Worm (Caenorhabditis elegans) whole organism, L1 larva: ENCODE results near the gene F09C8.1.

Source experiments
- C04F5.9 ChIP-seq: sonication (generic microtip); optimal IDR thresholded peaks from 2 replicates; lab custom pipeline; 2016; ENCODE audit warnings: missing genetic modification characterization, missing compliant biosample characterization
- C16A3.4 ChIP-seq: fragments of 150-350 bp; optimal IDR thresholded peaks from 2 replicates; lab custom pipeline; 2014; ENCODE audit warnings: missing biosample characterization, missing genetic modification characterization
- C34B4.2 ChIP-seq: sonication (generic microtip); optimal IDR thresholded peaks from 2 replicates; lab custom pipeline; 2017; ENCODE audit warnings: mild to moderate bottlenecking, missing genetic modification characterization, missing compliant biosample characterization
- aha-1 ChIP-seq: fragments of 150-350 bp; optimal IDR thresholded peaks from 2 replicates; lab custom pipeline; 2014; ENCODE audit warnings: missing biosample characterization, missing genetic modification characterization
- aly-2 ChIP-seq: fragments of 150-350 bp; optimal IDR thresholded peaks from 2 replicates; lab custom pipeline; 2014; ENCODE audit warnings: missing biosample characterization, missing genetic modification characterization
- ceh-63 ChIP-seq: fragments of 200-800 bp; sonication (Bioruptor generic); optimal IDR thresholded peaks from 2 replicates; lab custom pipeline; 2018; ENCODE audit warnings: mild to moderate bottlenecking, missing genetic modification characterization, missing compliant biosample characterization
- ceh-82 ChIP-seq, 3 experiments: fragments of 150-350 bp in 1 of 3; sonication (generic microtip) in 2 of 3; optimal IDR thresholded peaks; 2 replicates each; lab custom pipeline; 2014 to 2017; ENCODE audit warnings: missing biosample characterization in 3 of 3, missing genetic modification characterization in 3 of 3
- ceh-90 ChIP-seq: sonication (generic microtip); optimal IDR thresholded peaks from 2 replicates; lab custom pipeline; 2016; ENCODE audit warnings: missing genetic modification characterization, missing compliant biosample characterization
- dsc-1 ChIP-seq: sonication (generic microtip); optimal IDR thresholded peaks from 2 replicates; lab custom pipeline; 2016; ENCODE audit warnings: mild to moderate bottlenecking, missing genetic modification characterization, missing compliant biosample characterization
- efl-1 ChIP-seq, 4 experiments: fragments of 150-350 bp; optimal IDR thresholded peaks in 3 of 4; peaks in 1 of 4; 1 replicate in 1 of 4; 2 replicates in 3 of 4; lab custom pipeline; 2014; ENCODE audit warnings: missing biosample characterization in 2 of 4, missing genetic modification characterization in 2 of 4, missing genetic modification reagents in 2 of 4
- egl-13 ChIP-seq: sonication (generic microtip); optimal IDR thresholded peaks from 2 replicates; lab custom pipeline; 2016; ENCODE audit warnings: missing genotype, missing genetic modification reagents, missing genetic modification characterization, missing compliant biosample characterization
- elt-3 ChIP-seq, 6 experiments: fragments of 150-350 bp in 1 of 6; sonication (generic microtip); optimal IDR thresholded peaks; 2 replicates each; lab custom pipeline; 2017 to 2018; ENCODE audit warnings: missing biosample characterization in 6 of 6, missing genetic modification characterization in 6 of 6, inconsistent platforms in 1 of 6
- fos-1 ChIP-seq: fragments of 150-350 bp; optimal IDR thresholded peaks from 2 replicates; lab custom pipeline; 2014; ENCODE audit warnings: missing biosample characterization, missing genetic modification characterization
- hpl-2 ChIP-seq: fragments of 150-350 bp; optimal IDR thresholded peaks from 2 replicates; lab custom pipeline; 2014; ENCODE audit warnings: missing biosample characterization, missing genetic modification reagents, missing genetic modification characterization
- isw-1 ChIP-seq: fragments of 200-800 bp; sonication (Bioruptor generic); IDR thresholded peaks from 2 replicates; pipeline ENCODE4 v1.3.6; 2022; ENCODE audit warnings: missing genetic modification characterization, missing compliant biosample characterization
- jun-1 ChIP-seq: fragments of 150-350 bp; optimal IDR thresholded peaks from 2 replicates; lab custom pipeline; 2014; ENCODE audit warnings: missing biosample characterization, missing genetic modification reagents, missing genetic modification characterization
- lin-13 ChIP-seq: fragments of 150-350 bp; optimal IDR thresholded peaks from 2 replicates; lab custom pipeline; 2014; ENCODE audit warnings: missing biosample characterization, missing genetic modification reagents, missing genetic modification characterization
- lin-14 ChIP-seq: fragments of 200-800 bp; sonication (Bioruptor generic); optimal IDR thresholded peaks from 2 replicates; lab custom pipeline; 2018; ENCODE audit warnings: mild to moderate bottlenecking, missing genetic modification characterization, moderate library complexity, missing compliant biosample characterization
- lin-15B ChIP-seq: fragments of 150-350 bp; sonication (generic microtip); optimal IDR thresholded peaks from 3 replicates; lab custom pipeline; 2014; ENCODE audit warnings: missing biosample characterization, missing genetic modification characterization
- lin-35 ChIP-seq, 2 experiments: fragments of 150-350 bp; optimal IDR thresholded peaks; 2 replicates each; lab custom pipeline; 2014; ENCODE audit warnings: missing biosample characterization in 2 of 2, missing genetic modification characterization in 2 of 2, missing genetic modification reagents in 2 of 2
- lir-3 ChIP-seq: sonication (generic microtip); optimal IDR thresholded peaks from 2 replicates; lab custom pipeline; 2016; ENCODE audit warnings: mild to moderate bottlenecking, missing genetic modification characterization, moderate library complexity, missing compliant biosample characterization; ENCODE audit not compliant: poor library complexity
- lsy-2 ChIP-seq, 2 experiments: fragments of 150-350 bp; optimal IDR thresholded peaks; 2 replicates each; lab custom pipeline; 2014; ENCODE audit warnings: missing biosample characterization in 2 of 2, missing genetic modification characterization in 2 of 2
- mef-2 ChIP-seq: fragments of 150-350 bp; optimal IDR thresholded peaks from 2 replicates; lab custom pipeline; 2014; ENCODE audit warnings: missing biosample characterization, missing genetic modification characterization
- nhr-11 ChIP-seq: fragments of 150-350 bp; optimal IDR thresholded peaks from 2 replicates; lab custom pipeline; 2014; ENCODE audit warnings: missing biosample characterization, missing genetic modification characterization
- nhr-12 ChIP-seq: sonication (generic microtip); optimal IDR thresholded peaks from 2 replicates; lab custom pipeline; 2017; ENCODE audit warnings: missing biosample characterization, missing genetic modification characterization
- nhr-19 ChIP-seq: fragments of 200-800 bp; sonication (Bioruptor generic); conservative IDR thresholded peaks from 2 replicates; pipeline ENCODE4 v1.3.6; 2022; ENCODE audit warnings: missing genetic modification characterization, missing compliant biosample characterization
- nhr-47 ChIP-seq: sonication (generic microtip); optimal IDR thresholded peaks from 2 replicates; lab custom pipeline; 2016; ENCODE audit warnings: mild to moderate bottlenecking, missing genetic modification characterization, moderate library complexity, missing compliant biosample characterization
- nhr-71 ChIP-seq: sonication (generic microtip); optimal IDR thresholded peaks from 2 replicates; lab custom pipeline; 2016; ENCODE audit warnings: mild to moderate bottlenecking, missing genetic modification characterization, moderate library complexity, missing compliant biosample characterization
- nhr-76 ChIP-seq: sonication (generic microtip); optimal IDR thresholded peaks from 2 replicates; lab custom pipeline; 2017; ENCODE audit warnings: missing biosample characterization, missing genetic modification characterization
- nhr-77 ChIP-seq: fragments of 150-350 bp; optimal IDR thresholded peaks from 2 replicates; lab custom pipeline; 2014; ENCODE audit warnings: missing biosample characterization, missing genetic modification characterization
- nhr-84 ChIP-seq: sonication (generic microtip); optimal IDR thresholded peaks from 2 replicates; lab custom pipeline; 2017; ENCODE audit warnings: missing biosample characterization, missing genetic modification characterization
- nhr-85 ChIP-seq: sonication (generic microtip); peaks from one replicate; lab custom pipeline; 2016; ENCODE audit warnings: missing genetic modification characterization, inconsistent platforms, missing compliant biosample characterization
- pax-3 ChIP-seq: fragments of 200-800 bp; sonication (Bioruptor generic); optimal IDR thresholded peaks from 2 replicates; lab custom pipeline; 2018; ENCODE audit warnings: mild to moderate bottlenecking, missing genetic modification characterization, moderate library complexity, missing compliant biosample characterization
- pqm-1 ChIP-seq: sonication (generic microtip); optimal IDR thresholded peaks from 3 replicates; lab custom pipeline; 2017; ENCODE audit warnings: missing biosample characterization, missing genetic modification characterization
- rnt-1 ChIP-seq: sonication (generic microtip); optimal IDR thresholded peaks from 2 replicates; lab custom pipeline; 2016; ENCODE audit warnings: mild to moderate bottlenecking, missing genetic modification characterization, moderate library complexity, missing compliant biosample characterization
- skn-1 ChIP-seq: fragments of 150-350 bp; optimal IDR thresholded peaks from 2 replicates; lab custom pipeline; 2014; ENCODE audit warnings: missing biosample characterization, missing genetic modification characterization
- swsn-7 ChIP-seq: sonication (generic microtip); optimal IDR thresholded peaks from 2 replicates; lab custom pipeline; 2016; ENCODE audit warnings: missing genetic modification characterization, missing compliant biosample characterization
- tbx-2 ChIP-seq: sonication (generic microtip); optimal IDR thresholded peaks from 2 replicates; lab custom pipeline; 2016; ENCODE audit warnings: missing genetic modification characterization, missing compliant biosample characterization
- tlp-1 ChIP-seq: fragments of 150-350 bp; optimal IDR thresholded peaks from 2 replicates; lab custom pipeline; 2014; ENCODE audit warnings: missing biosample characterization, missing genetic modification characterization
- unc-30 ChIP-seq: sonication (generic microtip); optimal IDR thresholded peaks from 2 replicates; lab custom pipeline; 2017; ENCODE audit warnings: missing biosample characterization, missing genetic modification characterization
- unc-86 ChIP-seq: sonication (generic microtip); optimal IDR thresholded peaks from 2 replicates; lab custom pipeline; 2016; ENCODE audit warnings: missing genetic modification characterization, missing compliant biosample characterization
- vab-15 ChIP-seq: sonication (generic microtip); optimal IDR thresholded peaks from 2 replicates; lab custom pipeline; 2017; ENCODE audit warnings: missing genotype, mild to moderate bottlenecking, missing genetic modification characterization, missing compliant biosample characterization
- xbp-1 ChIP-seq: sonication (generic microtip); optimal IDR thresholded peaks from 2 replicates; lab custom pipeline; 2016; ENCODE audit warnings: missing genetic modification characterization, missing compliant biosample characterization
- zag-1 ChIP-seq: fragments of 150-350 bp; optimal IDR thresholded peaks from 2 replicates; lab custom pipeline; 2014; ENCODE audit warnings: missing biosample characterization, missing genetic modification characterization

F09C8.1 gene

ce11 chrX:16143853-16144252 is 19.5 kb downstream of the F09C8.1 start (continued):
- TF ChIP-seq unc-30 (tag; lab: Kevin White, UChicago) (no peak), C04F5.9 (no peak), mef-2 (tag; lab: Kevin White, UChicago) (no peak), nhr-71 (no peak), dsc-1 (tag; lab: Kevin White, UChicago) (no peak), nhr-47 (no peak), elt-3 (tag; optimal IDR thresholded peaks at IDR 0.05; lab: Kevin White, UChicago) (no peak), egl-13 (no peak), aha-1 (no peak), lin-13 (GFP tag; lab: Kevin White, UChicago) (no peak), nhr-76 (tag; lab: Kevin White, UChicago) (no peak), jun-1 (tag; lab: Kevin White, UChicago) (no peak), nhr-77 (no peak), lin-35 (GFP tag; optimal IDR thresholded peaks at IDR 0.05; lab: Kevin White, UChicago) (no peak), rnt-1 (tag; lab: Kevin White, UChicago) (peak; percentile 4), ceh-63 (no peak), aly-2 (tag; lab: Kevin White, UChicago) (no peak), fos-1 (tag; lab: Kevin White, UChicago) (no peak), swsn-7 (tag; lab: Kevin White, UChicago) (no peak), tbx-2 (no peak), pqm-1 (no peak), pax-3 (tag; lab: Kevin White, UChicago) (no peak), C16A3.4 (tag; lab: Kevin White, UChicago) (no peak), nhr-84 (tag; lab: Kevin White, UChicago) (no peak), vab-15 (no peak), ceh-90 (tag; lab: Kevin White, UChicago) (no peak), efl-1 (optimal IDR thresholded peaks at IDR 0.05; lab: Kevin White, UChicago) (no peak), efl-1 (GFP tag; optimal IDR thresholded peaks at IDR 0.05 in 1 of 2; lab: Kevin White, UChicago) (peak in 1 of 2 experiments; percentile 82), zag-1 (tag; lab: Kevin White, UChicago) (no peak), nhr-12 (tag; lab: Kevin White, UChicago) (no peak), nhr-85 (peak; percentile 75)

- TF ChIP-seq efl-1 (optimal IDR thresholded peaks at IDR 0.05; lab: Kevin White, UChicago) (no peak), efl-1 (GFP tag; optimal IDR thresholded peaks at IDR 0.05 in 1 of 2; lab: Kevin White, UChicago) (no peak), tlp-1 (no peak), xbp-1 (tag; lab: Kevin White, UChicago) (no peak), nhr-11 (no peak), lin-15B (no peak), mef-2 (tag; lab: Kevin White, UChicago) (no peak), nhr-19 (GFP tag; lab: Robert Waterston, UW) (no peak), hpl-2 (GFP tag; lab: Kevin White, UChicago) (no peak)
Measured at ce11 chrX:16140822-16141221, 22.5 kb downstream of the F09C8.1 start.

- TF ChIP-seq dsc-1 (tag; lab: Kevin White, UChicago) = peak; percentile 29
- no peak for TF ChIP-seq isw-1 (GFP tag; lab: Robert Waterston, UW)
- TF ChIP-seq lsy-2 (tag; optimal IDR thresholded peaks at IDR 0.05; lab: Kevin White, UChicago) = peak in 1 of 2 experiments; percentile 0
- peak; percentile 21 for TF ChIP-seq skn-1 (tag; lab: Kevin White, UChicago)
- peak; percentile 3 for TF ChIP-seq swsn-7 (tag; lab: Kevin White, UChicago)
- peak in 1 of 3 experiments; percentile 65 for TF ChIP-seq ceh-82 (tag; optimal IDR thresholded peaks at IDR 0.05; lab: Kevin White, UChicago)
- peak; percentile 28 for TF ChIP-seq nhr-71
- peak; percentile 24 for TF ChIP-seq unc-86 (tag; lab: Kevin White, UChicago)
- TF ChIP-seq lin-14 = peak; percentile 65
- TF ChIP-seq egl-13 = no peak
- TF ChIP-seq C34B4.2 (tag; lab: Kevin White, UChicago) = no peak
- TF ChIP-seq nhr-47 = peak; percentile 5
- peak; percentile 41 for TF ChIP-seq rnt-1 (tag; lab: Kevin White, UChicago)
- TF ChIP-seq lir-3 (tag; lab: Kevin White, UChicago) = no peak
- peak in 1 of 2 experiments; percentile 16 for TF ChIP-seq efl-1 (optimal IDR thresholded peaks at IDR 0.05; lab: Kevin White, UChicago)
- peak in 1 of 2 experiments; percentile 40 for TF ChIP-seq efl-1 (GFP tag; optimal IDR thresholded peaks at IDR 0.05 in 1 of 2; lab: Kevin White, UChicago)
Measured at ce11 chrX:16133815-16134214, 29.5 kb downstream of the F09C8.1 start.
